Worm (Caenorhabditis elegans): ENCODE measurements around the gene C15B12.3.
A peak's percentile ranks its signal among the peaks of the same experiment; 100 is the strongest.

C15B12.3 gene

ce11 chrX:6510627-6511026, 43.3 kb upstream of the C15B12.3 start, which contains the start of gene ttr-36:
Gene ttr-36 (plus strand): TSS chrX:6510927.
- no peak for TF ChIP-seq spr-1 (tag; optimal IDR thresholded peaks at IDR 0.05)
- TF ChIP-seq dmd-6 (GFP tag; IDR thresholded peaks at IDR 0.05) = peak; percentile 39; the same call in 1 of the 2 replicates
- TF ChIP-seq daf-16 (GFP tag; optimal IDR thresholded peaks at IDR 0.05) = no peak
- peak; percentile 68 for TF ChIP-seq daf-16 (tag; optimal IDR thresholded peaks at IDR 0.05)

DNA sequence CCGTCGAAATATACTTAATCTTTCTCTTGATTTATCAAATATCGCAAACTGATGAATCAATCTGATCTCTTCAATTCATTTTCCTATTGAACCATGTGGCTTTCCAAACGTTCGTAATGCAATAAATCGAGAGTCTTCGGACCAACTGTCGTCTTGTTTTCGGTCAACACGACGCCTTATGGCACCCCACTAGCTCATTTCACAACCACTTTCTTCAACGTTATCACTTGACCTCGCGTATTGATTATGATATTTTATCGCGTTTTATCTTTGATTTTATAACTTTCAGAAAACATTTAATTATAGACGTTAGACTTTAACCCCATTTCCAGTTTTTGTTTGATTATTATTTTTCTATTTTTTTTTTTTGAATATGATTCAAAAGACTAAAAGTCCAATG, 42.5 kb upstream of the C15B12.3 start:
- TF ChIP-seq dmd-6 (GFP tag; IDR thresholded peaks at IDR 0.05) = 0 out of 2 replicates have a peak, but pooled peaks have one; percentile 7
- TF ChIP-seq madf-9 (GFP tag; conservative IDR thresholded peaks at IDR 0.05) = no peak
- TF ChIP-seq nhr-42 (GFP tag; IDR thresholded peaks at IDR 0.05) = no peak
- no peak for TF ChIP-seq lin-38 (GFP tag; IDR thresholded peaks at IDR 0.05)
- TF ChIP-seq mes-2 (tag; optimal IDR thresholded peaks at IDR 0.05; ENCODE audit: poor library complexity, severe bottlenecking) = no peak
- TF ChIP-seq F37D6.2 (tag; optimal IDR thresholded peaks at IDR 0.05) = no peak
- no peak for TF ChIP-seq egl-43 (GFP tag; IDR thresholded peaks at IDR 0.05)
- TF ChIP-seq T20F7.1 (GFP tag; optimal IDR thresholded peaks at IDR 0.05) = no peak
- no peak for TF ChIP-seq ces-1 (GFP tag; optimal IDR thresholded peaks at IDR 0.05)
- TF ChIP-seq mdl-1 (tag; optimal IDR thresholded peaks at IDR 0.05) = no peak
- TF ChIP-seq php-3 (GFP tag; IDR thresholded peaks at IDR 0.05) = peak; percentile 75; the same call in 1 of the 2 replicates
- no peak for TF ChIP-seq daf-19 (GFP tag; conservative IDR thresholded peaks at IDR 0.05)
- TF ChIP-seq ama-1 (optimal IDR thresholded peaks at IDR 0.05) = no peak
- peak; percentile 65 for TF ChIP-seq aha-1 (tag)
- TF ChIP-seq nhr-11 (tag; optimal IDR thresholded peaks at IDR 0.05) = peak; percentile 24
- TF ChIP-seq Y5F2A.4 (GFP tag; optimal IDR thresholded peaks at IDR 0.05) = no peak
- no peak for TF ChIP-seq pqm-1 (tag; optimal IDR thresholded peaks at IDR 0.05)
- TF ChIP-seq dmd-8 (GFP tag; IDR thresholded peaks at IDR 0.05) = no peak
- TF ChIP-seq ceh-82 (tag; optimal IDR thresholded peaks at IDR 0.05) = no peak
- TF ChIP-seq ZK337.2 (GFP tag; IDR thresholded peaks at IDR 0.05) = no peak
- TF ChIP-seq gei-8 (GFP tag; optimal IDR thresholded peaks at IDR 0.05) = no peak
- TF ChIP-seq snpc-4 (tag; optimal IDR thresholded peaks at IDR 0.05) = no peak
- TF ChIP-seq unc-62 (GFP tag; optimal IDR thresholded peaks at IDR 0.05 in 1 of 2) = peak in 1 of 2 experiments; percentile 89
- no peak for TF ChIP-seq unc-62 (tag; optimal IDR thresholded peaks at IDR 0.05)
- no peak for TF ChIP-seq fos-1 (tag; optimal IDR thresholded peaks at IDR 0.05)
- TF ChIP-seq daf-8 (GFP tag; IDR thresholded peaks at IDR 0.05) = no peak
- TF ChIP-seq hlh-11 (tag; optimal IDR thresholded peaks at IDR 0.05) = peak; percentile 43
- no peak for TF ChIP-seq ceh-44 (GFP tag; IDR thresholded peaks at IDR 0.05)
- no peak for TF ChIP-seq R02D3.7 (tag; optimal IDR thresholded peaks at IDR 0.05)
- peak; percentile 19 for TF ChIP-seq dve-1 (tag; optimal IDR thresholded peaks at IDR 0.05; ENCODE audit: insufficient read depth)
- TF ChIP-seq rbr-2 (tag; optimal IDR thresholded peaks at IDR 0.05) = no peak
- peak; percentile 25 for TF ChIP-seq hlh-30 (tag; optimal IDR thresholded peaks at IDR 0.05; ENCODE audit: insufficient read depth)
- TF ChIP-seq tra-1 (GFP tag; IDR thresholded peaks at IDR 0.05) = no peak
- TF ChIP-seq daf-16 (GFP tag; optimal IDR thresholded peaks at IDR 0.05) = peak in 1 of 2 experiments; percentile 66
- peak; percentile 86 for TF ChIP-seq daf-16 (tag; optimal IDR thresholded peaks at IDR 0.05)
- no peak for TF ChIP-seq spr-3 (GFP tag; optimal IDR thresholded peaks at IDR 0.05)
- TF ChIP-seq lin-13 (GFP tag; optimal IDR thresholded peaks at IDR 0.05) = no peak
- no peak for TF ChIP-seq ceh-32 (tag; optimal IDR thresholded peaks at IDR 0.05; ENCODE audit: poor library complexity)
- TF ChIP-seq nhr-102 (tag; optimal IDR thresholded peaks at IDR 0.05) = no peak

ce11 chrX:6507734-6508133, 40.4 kb upstream of the C15B12.3 start:
- TF ChIP-seq unc-62 (GFP tag; optimal IDR thresholded peaks at IDR 0.05 in 1 of 2) (peak in 1 of 2 experiments; percentile 96), unc-62 (tag; optimal IDR thresholded peaks at IDR 0.05) (no peak), F44E2.7 (GFP tag; IDR thresholded peaks at IDR 0.05) (no peak), dpl-1 (GFP tag; optimal IDR thresholded peaks at IDR 0.05) (no peak), dmd-8 (GFP tag; IDR thresholded peaks at IDR 0.05) (no peak), spr-3 (GFP tag; optimal IDR thresholded peaks at IDR 0.05) (no peak), vab-7 (GFP tag; IDR thresholded peaks at IDR 0.05) (no peak)

Data from whole organism, L4 larva.